Worm (Caenorhabditis elegans) whole organism, late embryonic: ENCODE measurements around the gene H37A05.4.
A peak's percentile ranks its signal among the peaks of the same experiment; 100 is the strongest.

Experiments
- F13H6.1 ChIP-seq: sonication (generic microtip); optimal IDR thresholded peaks from 2 replicates; lab custom pipeline; 2016; ENCODE audit warnings: missing genetic modification characterization, missing compliant biosample characterization
- K02D7.2 ChIP-seq: sonication (generic microtip); optimal IDR thresholded peaks from 2 replicates; lab custom pipeline; 2017; ENCODE audit warnings: mild to moderate bottlenecking, missing genetic modification characterization, missing compliant biosample characterization
- K09A11.1 ChIP-seq: sonication (generic microtip); optimal IDR thresholded peaks from 2 replicates; lab custom pipeline; 2017; ENCODE audit warnings: antibody characterized with exemption, mild to moderate bottlenecking, missing genetic modification characterization, missing compliant biosample characterization; ENCODE audit not compliant: insufficient read depth
- Y22D7AL.16 ChIP-seq: sonication (generic microtip); optimal IDR thresholded peaks from 2 replicates; lab custom pipeline; 2016; ENCODE audit warnings: missing genetic modification characterization, missing compliant biosample characterization
- ceh-18 ChIP-seq: sonication (generic microtip); optimal IDR thresholded peaks from 2 replicates; lab custom pipeline; 2016; ENCODE audit warnings: missing genetic modification characterization, missing compliant biosample characterization
- ceh-24 ChIP-seq: sonication (generic microtip); optimal IDR thresholded peaks from 2 replicates; lab custom pipeline; 2016; ENCODE audit warnings: mild to moderate bottlenecking, missing genetic modification characterization, missing compliant biosample characterization
- ceh-31 ChIP-seq: sonication (generic microtip); optimal IDR thresholded peaks from 2 replicates; lab custom pipeline; 2016; ENCODE audit warnings: missing genetic modification characterization, missing compliant biosample characterization
- ceh-34 ChIP-seq: sonication (generic microtip); optimal IDR thresholded peaks from 2 replicates; lab custom pipeline; 2016; ENCODE audit warnings: mild to moderate bottlenecking, missing genetic modification characterization, missing compliant biosample characterization
- ceh-45 ChIP-seq: fragments of 200-800 bp; sonication (Bioruptor generic); IDR thresholded peaks from 2 replicates; pipeline ENCODE4 v1.3.6; 2022; ENCODE audit warnings: missing genetic modification reagents, missing genetic modification characterization, missing compliant biosample characterization
- ceh-6 ChIP-seq: fragments of 200-800 bp; sonication (Bioruptor generic); optimal IDR thresholded peaks from 2 replicates; lab custom pipeline; 2018; ENCODE audit warnings: mild to moderate bottlenecking, missing genetic modification characterization, missing compliant biosample characterization
- che-1 ChIP-seq: sonication (generic microtip); optimal IDR thresholded peaks from 2 replicates; lab custom pipeline; 2016; ENCODE audit warnings: mild to moderate bottlenecking, missing genetic modification characterization, missing compliant biosample characterization
- dmd-4 ChIP-seq: sonication (generic microtip); optimal IDR thresholded peaks from 2 replicates; lab custom pipeline; 2016; ENCODE audit warnings: borderline replicate concordance, missing genetic modification characterization, missing compliant biosample characterization
- fkh-6 ChIP-seq: sonication (generic microtip); optimal IDR thresholded peaks from 2 replicates; lab custom pipeline; 2016; ENCODE audit warnings: missing genetic modification characterization, missing compliant biosample characterization
- hlh-30 ChIP-seq: sonication (generic microtip); optimal IDR thresholded peaks from 2 replicates; lab custom pipeline; 2017; ENCODE audit warnings: antibody characterized with exemption, missing genetic modification characterization, missing compliant biosample characterization; ENCODE audit not compliant: insufficient read depth
- hlh-6 ChIP-seq: sonication (generic microtip); optimal IDR thresholded peaks from 2 replicates; lab custom pipeline; 2016; ENCODE audit warnings: missing genotype, missing genetic modification characterization, missing compliant biosample characterization
- madf-2 ChIP-seq: sonication (generic microtip); optimal IDR thresholded peaks from 2 replicates; lab custom pipeline; 2017; ENCODE audit warnings: missing genetic modification characterization, missing compliant biosample characterization
- nfya-1 ChIP-seq: sonication (generic microtip); optimal IDR thresholded peaks from 2 replicates; lab custom pipeline; 2017; ENCODE audit warnings: missing genetic modification characterization, mild to moderate bottlenecking, missing compliant biosample characterization, antibody characterized with exemption, moderate library complexity
- npax-4 ChIP-seq: sonication (generic microtip); optimal IDR thresholded peaks from 2 replicates; lab custom pipeline; 2016; ENCODE audit warnings: missing genetic modification characterization, missing compliant biosample characterization
- pat-9 ChIP-seq: fragments of 200-800 bp; sonication (Bioruptor generic); optimal IDR thresholded peaks from 2 replicates; lab custom pipeline; 2018; ENCODE audit warnings: mild to moderate bottlenecking, missing genetic modification characterization, moderate library complexity, missing compliant biosample characterization
- pros-1 ChIP-seq: fragments of 150-350 bp; optimal IDR thresholded peaks from 2 replicates; lab custom pipeline; 2014; ENCODE audit warnings: missing biosample characterization, missing genetic modification reagents, missing genetic modification characterization
- rnt-1 ChIP-seq: sonication (generic microtip); optimal IDR thresholded peaks from 2 replicates; lab custom pipeline; 2016; ENCODE audit warnings: missing genetic modification characterization, missing compliant biosample characterization
- sdc-2 ChIP-seq: sonication (generic microtip); optimal IDR thresholded peaks from 2 replicates; lab custom pipeline; 2016; ENCODE audit warnings: missing genotype, missing genetic modification characterization, missing compliant biosample characterization
- sox-4 ChIP-seq: sonication (generic microtip); optimal IDR thresholded peaks from 2 replicates; lab custom pipeline; 2017; ENCODE audit warnings: mild to moderate bottlenecking, missing genetic modification characterization, inconsistent platforms, missing compliant biosample characterization
- syd-9 ChIP-seq: sonication (generic microtip); optimal IDR thresholded peaks from 2 replicates; lab custom pipeline; 2016; ENCODE audit warnings: mild to moderate bottlenecking, missing genetic modification characterization, moderate library complexity, missing compliant biosample characterization
- tbx-2 ChIP-seq: sonication (generic microtip); optimal IDR thresholded peaks from 2 replicates; lab custom pipeline; 2016; ENCODE audit warnings: missing genetic modification characterization, missing compliant biosample characterization
- unc-3 ChIP-seq, 2 experiments: fragments of 200-800 bp in 1 of 2; sonication (Bioruptor generic) in 1 of 2; sonication (generic microtip) in 1 of 2; conservative IDR thresholded peaks in 1 of 2; optimal IDR thresholded peaks in 1 of 2; 2 replicates each; pipeline versions ENCODE4 v1.3.6 to Lab custom; 2016 to 2022; ENCODE audit warnings: missing compliant biosample characterization in 2 of 2, missing genetic modification characterization in 2 of 2, missing genetic modification reagents in 1 of 2
- unc-42 ChIP-seq: sonication (generic microtip); optimal IDR thresholded peaks from 2 replicates; lab custom pipeline; 2016; ENCODE audit warnings: missing genotype, missing genetic modification characterization, missing compliant biosample characterization
- unc-55 ChIP-seq: sonication (generic microtip); optimal IDR thresholded peaks from 2 replicates; lab custom pipeline; 2017; ENCODE audit warnings: missing biosample characterization, missing genetic modification reagents, missing genetic modification characterization

Gene H37A05.4

DNA sequence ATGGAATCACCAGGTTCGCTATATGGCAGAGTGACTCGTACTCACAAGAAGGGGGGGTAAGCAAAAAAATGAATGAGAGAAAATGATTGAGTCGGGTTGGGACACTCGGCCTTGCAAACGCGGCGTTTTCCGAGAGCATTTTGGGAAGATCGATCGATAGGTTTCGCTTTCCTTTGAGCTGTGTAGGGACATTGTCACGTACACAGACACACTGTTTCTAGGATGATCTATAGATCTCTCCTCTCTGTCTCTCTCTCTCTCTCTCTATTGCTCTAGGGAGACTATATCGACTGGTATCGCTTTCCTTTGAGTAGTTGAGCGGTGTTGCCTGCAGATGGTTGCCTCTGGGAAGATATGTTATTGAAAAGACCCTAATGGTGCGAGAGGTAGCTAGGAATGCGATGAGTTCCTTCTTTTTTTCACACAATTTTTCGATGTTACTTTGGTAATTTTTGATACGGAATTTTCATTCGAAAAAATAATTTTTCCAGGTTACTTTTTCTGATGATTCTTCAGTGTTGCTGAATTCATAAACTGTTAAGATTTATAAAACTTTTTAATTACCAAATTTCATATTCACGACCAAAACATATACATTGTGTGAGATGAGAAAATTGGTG lies at the start of gene H37A05.4:
Gene H37A05.4, minus strand, starts transcription at position 51 of the 620 bp plus-strand sequence.
- TF ChIP-seq Y22D7AL.16 (tag; lab: Kevin White, UChicago) (no peak), unc-55 (GFP tag; lab: Kevin White, UChicago) (no peak), tbx-2 (tag; lab: Kevin White, UChicago) (no peak), hlh-30 (tag; lab: Kevin White, UChicago) (no peak), pros-1 (tag; lab: Kevin White, UChicago) (no peak)

DNA sequence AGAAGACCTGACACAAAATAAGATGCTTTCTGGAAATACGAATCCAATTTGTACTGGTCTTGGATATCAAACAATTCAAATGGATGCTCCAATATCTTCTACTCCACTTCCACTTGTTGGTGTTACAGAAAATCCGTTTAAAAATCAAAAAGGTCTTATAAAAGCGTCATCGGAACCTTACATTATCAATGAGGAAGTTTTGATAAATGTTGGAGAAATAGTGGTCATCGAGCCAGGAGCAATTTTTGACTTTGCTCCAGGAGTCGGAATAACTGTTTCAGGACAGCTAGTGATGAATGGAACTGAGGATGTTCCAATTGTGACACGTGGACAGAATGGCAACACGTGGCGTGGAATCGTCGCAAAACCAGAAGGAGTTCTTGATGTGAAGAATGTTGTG lies 44.5 kb upstream of the H37A05.4 start:
- TF ChIP-seq ceh-6 = no peak
- no peak for TF ChIP-seq pat-9

DNA sequence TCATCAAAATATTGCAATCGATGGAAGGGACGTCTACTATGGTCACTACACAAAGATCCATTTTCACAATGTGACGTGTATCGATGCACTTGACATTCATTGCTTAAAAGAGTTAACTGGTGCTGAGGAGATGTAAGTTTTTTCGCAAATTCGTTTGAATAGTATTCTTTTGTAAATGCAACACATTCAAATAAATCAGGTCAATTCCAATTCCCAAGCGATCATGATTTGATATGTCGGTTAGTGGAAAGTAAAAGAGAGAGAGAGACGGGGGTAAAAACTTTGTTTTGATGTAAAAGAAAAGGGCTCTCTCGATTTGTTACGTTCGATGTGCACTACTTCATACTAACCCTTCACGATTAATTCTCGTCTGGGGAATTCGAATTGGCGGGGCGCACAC lies 40.7 kb upstream of the H37A05.4 start:
- TF ChIP-seq rnt-1 (tag; lab: Kevin White, UChicago) = no peak

DNA sequence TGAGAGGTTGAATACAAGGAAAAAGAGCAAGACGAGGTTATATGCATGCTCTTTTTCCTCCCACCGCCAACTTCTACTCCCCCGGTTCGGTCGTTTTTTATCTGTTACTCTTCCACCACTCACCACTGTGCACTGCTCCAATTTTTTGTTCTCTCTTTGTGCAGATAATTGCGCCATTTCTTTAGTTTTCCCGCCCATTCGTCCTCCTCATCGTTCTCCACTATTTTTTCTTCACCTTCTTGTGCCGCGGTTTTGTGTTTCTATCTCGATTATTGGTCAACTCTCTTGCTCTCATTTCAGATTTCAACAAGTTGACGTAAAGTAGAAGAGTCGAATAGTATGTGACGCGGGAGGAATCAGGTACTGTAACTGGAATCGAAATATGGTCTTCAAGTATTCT lies 40.0 kb upstream of the H37A05.4 start, which contains the start of gene T01D3.1:
Gene T01D3.1, plus strand, starts transcription at position 301 of the 400 bp plus-strand sequence.
- TF ChIP-seq F13H6.1 = no peak
- no peak for TF ChIP-seq pros-1 (tag; lab: Kevin White, UChicago)
- no peak for TF ChIP-seq ceh-45 (GFP tag; lab: Robert Waterston, UW)
- no peak for TF ChIP-seq ceh-24 (tag; lab: Kevin White, UChicago)
- TF ChIP-seq che-1 (tag; lab: Kevin White, UChicago) = no peak
- TF ChIP-seq madf-2 (tag; lab: Kevin White, UChicago) = no peak
- no peak for TF ChIP-seq dmd-4 (tag; lab: Kevin White, UChicago)
- no peak for TF ChIP-seq sdc-2
- TF ChIP-seq K02D7.2 (tag; lab: Kevin White, UChicago) = no peak
- TF ChIP-seq pat-9 = no peak
- TF ChIP-seq syd-9 = no peak
- no peak for TF ChIP-seq hlh-6
- TF ChIP-seq K09A11.1 (tag; lab: Kevin White, UChicago) = no peak
- no peak for TF ChIP-seq ceh-34 (tag; lab: Kevin White, UChicago)
- TF ChIP-seq sox-4 (tag; lab: Kevin White, UChicago) = no peak
- no peak for TF ChIP-seq fkh-6 (tag; lab: Kevin White, UChicago)

DNA sequence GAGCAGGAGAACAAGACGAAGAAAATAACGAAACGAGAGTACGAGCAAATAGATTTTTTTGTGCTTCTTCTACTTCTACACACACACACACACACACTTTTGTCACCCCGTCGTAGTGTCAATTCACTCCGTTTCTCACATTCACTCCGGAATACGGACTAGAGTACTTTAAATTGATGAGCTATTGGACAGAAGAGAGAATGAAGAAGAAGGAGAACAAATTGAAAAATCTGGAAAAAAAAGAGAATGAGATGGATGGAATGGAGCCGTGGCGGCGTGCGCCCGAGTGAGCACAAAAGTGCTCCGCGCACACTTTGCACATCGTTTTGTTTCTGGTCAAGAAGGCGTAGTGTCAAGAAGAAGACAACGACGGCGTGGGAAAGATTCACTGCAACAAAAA lies 37.9 kb upstream of the H37A05.4 start:
- TF ChIP-seq npax-4 (no peak), ceh-31 (tag; lab: Kevin White, UChicago) (peak; percentile 13), K02D7.2 (tag; lab: Kevin White, UChicago) (no peak)

DNA sequence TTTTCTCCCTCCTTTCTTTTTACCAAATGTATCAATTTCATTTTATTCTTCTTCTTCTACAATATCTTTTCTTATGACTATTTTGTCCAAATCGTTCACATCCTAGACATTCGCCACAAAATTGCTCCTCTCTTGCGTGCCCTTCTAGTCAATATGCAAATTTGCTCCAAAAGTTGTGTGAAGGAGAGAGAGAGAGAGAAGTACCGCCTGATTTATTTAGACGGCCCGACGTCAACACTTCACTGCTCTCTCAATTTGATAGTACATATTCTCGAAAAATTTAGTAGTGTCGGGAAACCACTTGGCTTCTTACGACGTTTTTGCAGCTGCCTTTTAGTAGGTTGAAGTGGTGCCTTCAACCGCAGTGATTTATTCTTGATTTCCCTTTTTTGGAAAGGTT lies 36.9 kb upstream of the H37A05.4 start:
- TF ChIP-seq nfya-1 (tag; lab: Kevin White, UChicago) (no peak), syd-9 (no peak), rnt-1 (tag; lab: Kevin White, UChicago) (no peak), unc-42 (tag; lab: Kevin White, UChicago) (peak; percentile 64), unc-3 (GFP tag; conservative IDR thresholded peaks at IDR 0.05; lab: Robert Waterston, UW) (no peak), unc-3 (tag; optimal IDR thresholded peaks at IDR 0.05; lab: Kevin White, UChicago) (no peak)

DNA sequence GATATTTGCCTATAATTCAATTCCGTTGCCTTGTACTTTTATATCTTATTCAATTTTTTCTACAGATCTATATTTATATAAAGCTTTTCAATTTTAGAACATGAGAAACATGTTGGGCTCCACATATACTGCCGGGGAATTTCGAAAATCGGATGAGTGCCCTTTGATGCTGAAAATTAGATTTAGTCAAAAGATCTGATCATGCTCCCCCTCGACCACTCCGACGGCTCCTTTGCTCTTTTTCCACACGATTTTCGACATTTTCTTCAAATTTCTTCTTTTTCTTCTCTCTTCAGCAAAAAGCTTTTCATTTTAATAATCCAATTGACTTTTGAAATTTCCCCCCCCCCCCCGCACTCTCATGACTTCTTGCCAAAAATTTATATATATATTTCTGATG lies 31.9 kb upstream of the H37A05.4 start:
- TF ChIP-seq ceh-18 (tag; lab: Kevin White, UChicago) = no peak
- peak; percentile 89 for TF ChIP-seq unc-42 (tag; lab: Kevin White, UChicago)
